Worm (Caenorhabditis elegans) whole organism, L2 larva: Measurements from ENCODE around the gene lyst-1.

ENCODE experiments used
- blmp-1 ChIP-seq: sonication (generic microtip); optimal IDR thresholded peaks from 2 replicates; lab custom pipeline; 2017; ENCODE audit warnings: missing genetic modification characterization, mild to moderate bottlenecking, missing compliant biosample characterization, antibody characterized with exemption, moderate library complexity; ENCODE audit not compliant: insufficient read depth
- egl-27 ChIP-seq: sonication (generic microtip); optimal IDR thresholded peaks from 3 replicates; lab custom pipeline; 2017; ENCODE audit warnings: missing biosample characterization, missing genetic modification reagents, missing genetic modification characterization

ce11 chrX:12082813-12083212, 58.1 kb downstream of the lyst-1 start:
- TF ChIP-seq egl-27 (tag; lab: Kevin White, UChicago) (no peak), blmp-1 (tag; lab: Kevin White, UChicago) (no peak)
